Worm (Caenorhabditis elegans) whole organism, early embryonic: ENCODE data around the gene nhr-242.

Experiments used
- F13C5.2 ChIP-seq: sonication (generic microtip); optimal IDR thresholded peaks from 2 replicates; lab custom pipeline; 2017; ENCODE audit warnings: mild to moderate bottlenecking, missing genetic modification characterization, inconsistent platforms, missing compliant biosample characterization
- aly-1 ChIP-seq: sonication (generic microtip); optimal IDR thresholded peaks from 2 replicates; lab custom pipeline; 2016; ENCODE audit warnings: missing genetic modification characterization, missing compliant biosample characterization
- ama-1 ChIP-seq: fragments of 150-350 bp; optimal IDR thresholded peaks from 2 replicates; lab custom pipeline; 2014
- ceh-36 ChIP-seq: sonication (generic microtip); optimal IDR thresholded peaks from 2 replicates; lab custom pipeline; 2016; ENCODE audit warnings: missing genetic modification characterization, inconsistent platforms, missing compliant biosample characterization
- ets-7 ChIP-seq: sonication (generic microtip); optimal IDR thresholded peaks from 2 replicates; lab custom pipeline; 2016; ENCODE audit warnings: missing genotype, missing genetic modification characterization, missing compliant biosample characterization
- flt-1 ChIP-seq: fragments of 200-800 bp; sonication (Bioruptor generic); IDR thresholded peaks from 2 replicates; pipeline ENCODE4 v1.3.6; 2022; ENCODE audit warnings: missing genetic modification characterization, missing compliant biosample characterization
- hmbx-1 ChIP-seq: sonication (generic microtip); optimal IDR thresholded peaks from 2 replicates; lab custom pipeline; 2016; ENCODE audit warnings: mild to moderate bottlenecking, missing genetic modification characterization, missing compliant biosample characterization
- hmg-4 ChIP-seq: fragments of 200-800 bp; sonication (Bioruptor generic); optimal IDR thresholded peaks from 2 replicates; lab custom pipeline; 2018; ENCODE audit warnings: mild to moderate bottlenecking, missing genetic modification characterization, missing compliant biosample characterization
- hnd-1 ChIP-seq: sonication (generic microtip); optimal IDR thresholded peaks from 2 replicates; lab custom pipeline; 2016; ENCODE audit warnings: missing genetic modification characterization, missing compliant biosample characterization
- scrt-1 ChIP-seq: fragments of 200-800 bp; sonication (Bioruptor generic); IDR thresholded peaks from 2 replicates; pipeline ENCODE4 v1.3.6; 2022; ENCODE audit warnings: missing genetic modification characterization, missing compliant biosample characterization
- sea-1 ChIP-seq: fragments of 200-800 bp; sonication (Bioruptor generic); conservative IDR thresholded peaks from 2 replicates; pipeline ENCODE4 v1.3.6; 2022; ENCODE audit warnings: missing genetic modification characterization, missing compliant biosample characterization
- tbx-11 ChIP-seq: fragments of 200-800 bp; sonication (Bioruptor generic); IDR thresholded peaks from 2 replicates; pipeline ENCODE4 v1.3.6; 2022; ENCODE audit warnings: missing genetic modification characterization, missing compliant biosample characterization
- tbx-37 ChIP-seq: fragments of 200-800 bp; sonication (Bioruptor generic); conservative IDR thresholded peaks from 2 replicates; pipeline ENCODE4 v1.3.6; 2022; ENCODE audit warnings: missing genetic modification reagents, missing genetic modification characterization, missing compliant biosample characterization
- tra-4 ChIP-seq: sonication (generic microtip); optimal IDR thresholded peaks from 2 replicates; lab custom pipeline; 2017; ENCODE audit warnings: missing genetic modification characterization, missing compliant biosample characterization

DNA sequence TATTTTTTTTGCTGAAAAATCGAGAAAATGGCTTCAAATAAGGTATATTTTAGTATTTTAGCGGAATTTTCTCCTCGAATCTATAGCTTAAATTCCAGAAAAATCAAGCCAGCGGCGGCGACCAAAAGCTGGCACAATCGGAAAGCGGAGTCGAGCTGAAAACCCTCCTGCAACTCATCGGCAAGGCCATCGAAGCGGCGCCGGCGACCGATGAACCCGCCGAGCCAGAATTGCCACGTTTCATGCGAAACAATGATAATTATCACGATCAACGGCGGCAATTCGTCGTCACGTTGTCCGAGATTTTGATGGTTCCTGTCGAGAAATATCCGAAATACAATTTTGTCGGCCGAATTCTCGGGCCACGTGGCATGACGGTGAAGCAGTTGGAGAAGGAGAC lies 29.0 kb upstream of the nhr-242 start, which contains the start of gene Y69A2AR.32:
- TF ChIP-seq flt-1 (GFP tag; lab: Robert Waterston, UW) (no peak), sea-1 (no peak), ama-1 (lab: Kevin White, UChicago) (no peak), hmg-4 (no peak), F13C5.2 (tag; lab: Kevin White, UChicago) (no peak), ceh-36 (tag; lab: Kevin White, UChicago) (no peak), aly-1 (tag; lab: Kevin White, UChicago) (no peak), tbx-11 (GFP tag; lab: Robert Waterston, UW) (no peak), scrt-1 (GFP tag; lab: Robert Waterston, UW) (no peak), hnd-1 (tag; lab: Kevin White, UChicago) (no peak), tbx-37 (GFP tag; lab: Robert Waterston, UW) (no peak), hmbx-1 (no peak), tra-4 (tag; lab: Kevin White, UChicago) (no peak), ets-7 (tag; lab: Kevin White, UChicago) (no peak)
